Fruit fly (Drosophila melanogaster) whole organism, embryonic: ENCODE results near the gene CG31176.

Experiments
- Asciz ChIP-seq: fragments of 200-800 bp; sonication (Bioruptor generic); optimal IDR thresholded peaks from 2 replicates; lab custom pipeline; 2017; ENCODE audit warnings: missing biosample characterization, mild to moderate bottlenecking, missing genetic modification characterization, missing genetic modification reagents
- Atf3 ChIP-seq: fragments of 200-800 bp; sonication (Bioruptor generic); optimal IDR thresholded peaks from 3 replicates; lab custom pipeline; 2016; ENCODE audit warnings: missing biosample characterization, missing genetic modification characterization
- Awh ChIP-seq: fragments of 200-800 bp; sonication (Bioruptor generic); IDR thresholded peaks from 2 replicates; pipeline ENCODE4, ENCODE4 v1.3.6; 2022; ENCODE audit warnings: missing biosample characterization, missing genetic modification characterization
- Bgb ChIP-seq: fragments of 200-800 bp; sonication (Bioruptor generic); IDR thresholded peaks from 2 replicates; pipeline ENCODE4 v1.3.6; 2022; ENCODE audit warnings: missing biosample characterization, missing genetic modification characterization; ENCODE audit not compliant: partially characterized antibody
- Bteb2 ChIP-seq: fragments of 200-800 bp; sonication (Bioruptor generic); optimal IDR thresholded peaks from 2 replicates; lab custom pipeline; 2016; ENCODE audit warnings: missing biosample characterization, missing genetic modification characterization
- CG11398 ChIP-seq: fragments of 200-800 bp; sonication (Bioruptor generic); optimal IDR thresholded peaks from 2 replicates; lab custom pipeline; 2016; ENCODE audit warnings: missing biosample characterization, missing genetic modification characterization
- CG13624 ChIP-seq: fragments of 200-800 bp; sonication (Bioruptor generic); optimal IDR thresholded peaks from 2 replicates; lab custom pipeline; 2016; ENCODE audit warnings: missing biosample characterization, missing genetic modification characterization
- CG14667 ChIP-seq: fragments of 200-800 bp; sonication (Bioruptor generic); IDR thresholded peaks from 2 replicates; pipeline ENCODE4 v1.3.6; 2022; ENCODE audit warnings: missing biosample characterization, missing genetic modification characterization
- CG1647 ChIP-seq: fragments of 200-800 bp; sonication (Bioruptor generic); optimal IDR thresholded peaks from 3 replicates; lab custom pipeline; 2016; ENCODE audit warnings: missing biosample characterization, missing genetic modification characterization
- CG17359 ChIP-seq: fragments of 200-800 bp; sonication (Bioruptor generic); optimal IDR thresholded peaks from 3 replicates; lab custom pipeline; 2018; ENCODE audit warnings: missing biosample characterization, mild to moderate bottlenecking, missing genetic modification characterization, moderate library complexity
- CG17385 ChIP-seq: fragments of 200-800 bp; sonication (Bioruptor generic); optimal IDR thresholded peaks from 3 replicates; lab custom pipeline; 2018; ENCODE audit warnings: missing biosample characterization, mild to moderate bottlenecking, missing genetic modification characterization
- CG3065 ChIP-seq: fragments of 200-800 bp; sonication (Bioruptor generic); optimal IDR thresholded peaks from 2 replicates; lab custom pipeline; 2016; ENCODE audit warnings: missing biosample characterization, missing genetic modification characterization
- CG34422 ChIP-seq: fragments of 200-800 bp; sonication (Bioruptor generic); IDR thresholded peaks from 3 replicates; pipeline ENCODE4 v1.3.6; 2022; ENCODE audit warnings: missing biosample characterization, missing genetic modification characterization
- CG4282 ChIP-seq: fragments of 200-800 bp; sonication (Bioruptor generic); optimal IDR thresholded peaks from 2 replicates; lab custom pipeline; 2016; ENCODE audit warnings: missing biosample characterization, missing genetic modification characterization
- CG4360 ChIP-seq: fragments of 200-800 bp; sonication (Bioruptor generic); IDR thresholded peaks from 2 replicates; pipeline ENCODE4 v1.3.6; 2022; ENCODE audit warnings: missing biosample characterization, missing genetic modification characterization
- CG5953 ChIP-seq: fragments of 200-800 bp; sonication (Bioruptor generic); IDR thresholded peaks from 2 replicates; pipeline ENCODE4 v1.3.6; 2022; ENCODE audit warnings: missing biosample characterization, missing genetic modification characterization
- CG6175 ChIP-seq: fragments of 200-800 bp; sonication (Bioruptor generic); IDR thresholded peaks from 3 replicates; pipeline ENCODE4 v1.3.6; 2022; ENCODE audit warnings: missing biosample characterization, missing genetic modification characterization
- CG7556 ChIP-seq: fragments of 200-800 bp; sonication (Bioruptor generic); optimal IDR thresholded peaks from 2 replicates; lab custom pipeline; 2017; ENCODE audit warnings: missing biosample characterization, mild to moderate bottlenecking, missing genetic modification characterization
- CG7839 ChIP-seq: fragments of 200-800 bp; sonication (Bioruptor generic); optimal IDR thresholded peaks from 3 replicates; lab custom pipeline; 2018; ENCODE audit warnings: missing biosample characterization, mild to moderate bottlenecking, missing genetic modification characterization, moderate library complexity
- CG8089 ChIP-seq: fragments of 200-800 bp; sonication (Bioruptor generic); optimal IDR thresholded peaks from 3 replicates; lab custom pipeline; 2016; ENCODE audit warnings: missing biosample characterization, missing genetic modification characterization
- CG8281 ChIP-seq: fragments of 200-800 bp; sonication (Bioruptor generic); optimal IDR thresholded peaks from 2 replicates; lab custom pipeline; 2018; ENCODE audit warnings: missing biosample characterization, mild to moderate bottlenecking, missing genetic modification characterization, moderate library complexity
- CG9797 ChIP-seq: fragments of 200-800 bp; sonication (Bioruptor generic); optimal IDR thresholded peaks from 3 replicates; lab custom pipeline; 2018; ENCODE audit warnings: missing biosample characterization, mild to moderate bottlenecking, missing genetic modification characterization
- Camta ChIP-seq: fragments of 200-800 bp; sonication (Bioruptor generic); optimal IDR thresholded peaks from 2 replicates; lab custom pipeline; 2016; ENCODE audit warnings: missing biosample characterization, missing genetic modification characterization
- Dfd ChIP-seq, 2 experiments: fragments of >200 bp; optimal IDR thresholded peaks; 2 replicates each; lab custom pipeline; 2017; ENCODE audit warnings: missing biosample characterization in 2 of 2, missing genetic modification characterization in 2 of 2
- Dip2 ChIP-seq: fragments of 200-800 bp; sonication (Bioruptor generic); IDR thresholded peaks from 2 replicates; pipeline ENCODE4 v1.3.6; 2022; ENCODE audit warnings: missing biosample characterization, missing genetic modification characterization
- Fer3 ChIP-seq: fragments of 200-800 bp; sonication (Bioruptor generic); optimal IDR thresholded peaks from 2 replicates; lab custom pipeline; 2018; ENCODE audit warnings: missing biosample characterization, mild to moderate bottlenecking, missing genetic modification characterization, moderate library complexity
- H2.0 ChIP-seq: fragments of 200-800 bp; sonication (Bioruptor generic); IDR thresholded peaks from 2 replicates; pipeline ENCODE4 v1.3.6; 2022; ENCODE audit warnings: missing biosample characterization, missing genetic modification characterization
- Hmx ChIP-seq: fragments of 200-800 bp; sonication (Bioruptor generic); optimal IDR thresholded peaks from 2 replicates; lab custom pipeline; 2016; ENCODE audit warnings: missing biosample characterization, missing genetic modification characterization
- MESR4 ChIP-seq: fragments of 200-800 bp; sonication (Bioruptor generic); optimal IDR thresholded peaks from 2 replicates; lab custom pipeline; 2018; ENCODE audit warnings: missing biosample characterization, mild to moderate bottlenecking, missing genetic modification characterization, moderate library complexity
- MTF-1 ChIP-seq: fragments of 200-800 bp; sonication (Bioruptor generic); optimal IDR thresholded peaks from 2 replicates; lab custom pipeline; 2018; ENCODE audit warnings: missing biosample characterization, mild to moderate bottlenecking, missing genetic modification characterization, borderline replicate concordance
- Ptx1 ChIP-seq: fragments of 200-800 bp; sonication (Bioruptor generic); IDR thresholded peaks from 2 replicates; pipeline ENCODE4 v1.3.6; 2022; ENCODE audit warnings: missing biosample characterization, missing genetic modification characterization
- bsh ChIP-seq, 2 experiments: fragments of 200-800 bp; sonication (Bioruptor generic); optimal IDR thresholded peaks; 2 replicates each; lab custom pipeline; 2017 to 2018; ENCODE audit warnings: mild to moderate bottlenecking in 2 of 2, missing biosample characterization in 2 of 2, missing genetic modification characterization in 2 of 2, moderate library complexity in 1 of 2
- cg ChIP-seq: fragments of 200-800 bp; sonication (Bioruptor generic); optimal IDR thresholded peaks from 3 replicates; lab custom pipeline; 2019; ENCODE audit warnings: missing biosample characterization, mild to moderate bottlenecking, missing genetic modification characterization, moderate library complexity
- chif ChIP-seq, 2 experiments: fragments of 200-800 bp; sonication (Bioruptor generic); optimal IDR thresholded peaks; 3 replicates each; lab custom pipeline; 2016; ENCODE audit warnings: missing biosample characterization in 2 of 2, missing genetic modification characterization in 2 of 2
- da ChIP-seq: fragments of 200-800 bp; sonication (Bioruptor generic); optimal IDR thresholded peaks from 2 replicates; lab custom pipeline; 2016; ENCODE audit warnings: missing biosample characterization, missing genetic modification characterization
- gce ChIP-seq: fragments of 200-800 bp; sonication (Bioruptor generic); IDR thresholded peaks from 3 replicates; pipeline ENCODE4 v1.3.6; 2022; ENCODE audit warnings: missing biosample characterization, missing genetic modification characterization
- gcm ChIP-seq: fragments of 200-800 bp; sonication (Bioruptor generic); optimal IDR thresholded peaks from 2 replicates; lab custom pipeline; 2019; ENCODE audit warnings: missing biosample characterization, mild to moderate bottlenecking, missing genetic modification characterization, moderate library complexity
- gt ChIP-seq: fragments of 200-800 bp; sonication (Bioruptor generic); IDR thresholded peaks from 2 replicates; pipeline ENCODE4 v1.3.6; 2022; ENCODE audit warnings: missing biosample characterization, missing genetic modification characterization
- hbn ChIP-seq: fragments of 200-800 bp; sonication (Bioruptor generic); IDR thresholded peaks from 2 replicates; pipeline ENCODE4 v1.3.6; 2022; ENCODE audit warnings: missing biosample characterization, missing genetic modification characterization; ENCODE audit not compliant: partially characterized antibody
- jing ChIP-seq: fragments of 200-800 bp; sonication (Bioruptor generic); optimal IDR thresholded peaks from 2 replicates; lab custom pipeline; 2018; ENCODE audit warnings: missing biosample characterization, mild to moderate bottlenecking, missing genetic modification characterization
- ken ChIP-seq: fragments of 200-800 bp; sonication (Bioruptor generic); IDR thresholded peaks from 3 replicates; pipeline ENCODE4 v1.3.6; 2022; ENCODE audit warnings: missing biosample characterization, missing genetic modification characterization
- knrl ChIP-seq: fragments of 200-800 bp; sonication (Bioruptor generic); IDR thresholded peaks from 3 replicates; pipeline ENCODE4 v1.3.6; 2022; ENCODE audit warnings: missing biosample characterization, missing genetic modification characterization; ENCODE audit not compliant: partially characterized antibody
- onecut ChIP-seq: fragments of 200-800 bp; sonication (Bioruptor generic); IDR thresholded peaks from 2 replicates; pipeline ENCODE4 v1.3.6; 2022; ENCODE audit warnings: missing biosample characterization, missing genetic modification characterization
- prd ChIP-seq, 3 experiments: fragments of >200 bp in 2 of 3; fragments of 200-800 bp in 1 of 3; sonication (Bioruptor generic) in 1 of 3; optimal IDR thresholded peaks in 2 of 3; IDR thresholded peaks in 1 of 3; 2 replicates in 2 of 3; 3 replicates in 1 of 3; pipeline versions ENCODE4 v1.3.6 to Lab custom; 2017 to 2022; ENCODE audit warnings: missing biosample characterization in 1 of 3, missing genetic modification characterization in 1 of 3
- schlank ChIP-seq: fragments of 200-800 bp; sonication (Bioruptor generic); optimal IDR thresholded peaks from 2 replicates; lab custom pipeline; 2018; ENCODE audit warnings: missing biosample characterization, mild to moderate bottlenecking, missing genetic modification characterization
- sens ChIP-seq: fragments of 200-800 bp; sonication (Bioruptor generic); peaks from one replicate; lab custom pipeline; 2016; ENCODE audit warnings: missing biosample characterization, missing genetic modification characterization
- slou ChIP-seq: fragments of 200-800 bp; sonication (Bioruptor generic); optimal IDR thresholded peaks from 3 replicates; lab custom pipeline; 2016; ENCODE audit warnings: missing biosample characterization, missing genetic modification characterization
- tgo ChIP-seq: fragments of 200-800 bp; sonication (Bioruptor generic); IDR thresholded peaks from 3 replicates; pipeline ENCODE4 v1.3.6; 2022; ENCODE audit warnings: missing biosample characterization, missing genetic modification characterization
- trem ChIP-seq: fragments of 200-800 bp; optimal IDR thresholded peaks from 3 replicates; lab custom pipeline; 2019; ENCODE audit warnings: missing biosample characterization, mild to moderate bottlenecking, missing genetic modification characterization, moderate library complexity
- tup ChIP-seq: fragments of 200-800 bp; sonication (Bioruptor generic); optimal IDR thresholded peaks from 2 replicates; lab custom pipeline; 2016; ENCODE audit warnings: missing biosample characterization, mild to moderate bottlenecking, missing genetic modification characterization, moderate library complexity
- twi ChIP-seq: fragments of 200-800 bp; optimal IDR thresholded peaks from 2 replicates; lab custom pipeline; 2019; ENCODE audit warnings: missing biosample characterization, mild to moderate bottlenecking, missing genetic modification characterization, moderate library complexity
- yki ChIP-seq: fragments of >200 bp; optimal IDR thresholded peaks from 3 replicates; lab custom pipeline; 2018

CG31176 gene

DNA sequence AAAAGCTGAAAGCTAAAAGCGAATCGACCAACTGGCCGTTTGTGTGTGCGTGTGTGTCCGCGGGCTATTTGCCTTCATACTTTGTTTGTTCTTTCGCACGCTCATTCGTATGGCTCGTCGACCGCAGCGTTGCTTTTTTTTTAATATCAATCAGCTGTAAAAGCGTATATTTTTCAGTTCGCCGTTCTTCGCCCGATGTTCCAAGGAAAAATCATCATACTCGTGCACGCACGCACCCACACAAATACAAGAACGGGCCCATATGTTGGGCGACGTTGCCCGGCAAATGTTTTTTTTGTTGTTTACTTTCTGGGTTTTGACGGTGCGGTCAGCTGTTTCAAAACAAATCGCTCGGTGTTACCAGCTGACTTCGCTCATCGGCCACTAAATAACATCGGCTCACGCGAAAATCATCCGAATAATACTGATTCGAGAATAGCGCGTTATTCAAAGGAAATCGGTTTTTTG lies 58.8 kb downstream of the CG31176 start, which contains the start of gene E2f1 (continued):
- TF ChIP-seq CG14667 (GFP tag; lab: Robert Waterston, UW) = no peak
- TF ChIP-seq tgo (GFP tag; lab: Robert Waterston, UW) = no peak
- TF ChIP-seq gt (GFP tag; lab: Robert Waterston, UW) = no peak
- TF ChIP-seq trem (tag; lab: Kevin White, UChicago) = peak; percentile 57
- TF ChIP-seq MESR4 (GFP tag; lab: Kevin White, UChicago) = peak; percentile 13
- TF ChIP-seq CG34422 = peak; percentile 80; the same call in 2 of the 3 replicates
- TF ChIP-seq knrl = peak; percentile 80
- TF ChIP-seq CG1647 (GFP tag; lab: Kevin White, UChicago) = no peak
- TF ChIP-seq Asciz (GFP tag; lab: Kevin White, UChicago) = no peak
- TF ChIP-seq Atf3 = no peak
- TF ChIP-seq Fer3 (tag; lab: Kevin White, UChicago) = no peak
- TF ChIP-seq cg = peak; percentile 76
- TF ChIP-seq ken (GFP tag; lab: Robert Waterston, UW) = no peak
- no peak for TF ChIP-seq da (GFP tag; lab: Kevin White, UChicago)
- TF ChIP-seq CG5953 (GFP tag; lab: Robert Waterston, UW) = no peak
- TF ChIP-seq tup (GFP tag; lab: Kevin White, UChicago) = no peak
- no peak for TF ChIP-seq gce (GFP tag; lab: Robert Waterston, UW)
- TF ChIP-seq Bgb (GFP tag; lab: Robert Waterston, UW) = peak; percentile 78
- no peak for TF ChIP-seq Bteb2
- TF ChIP-seq Dfd (GFP tag; optimal IDR thresholded peaks at IDR 0.05; lab: Kevin White, UChicago) = no peak
- no peak for TF ChIP-seq CG17359
- peak; percentile 90 for TF ChIP-seq CG9797
- no peak for TF ChIP-seq Camta (GFP tag; lab: Kevin White, UChicago)
- TF ChIP-seq CG4282 (GFP tag; lab: Kevin White, UChicago) = no peak
- peak; percentile 77 for TF ChIP-seq twi (tag; lab: Kevin White, UChicago)
- peak; percentile 30 for TF ChIP-seq MTF-1 (GFP tag; lab: Kevin White, UChicago)
- TF ChIP-seq jing (GFP tag; lab: Kevin White, UChicago) = no peak
- no peak for TF ChIP-seq Awh (GFP tag; lab: Robert Waterston, UW)
- no peak for TF ChIP-seq CG8089 (GFP tag; lab: Kevin White, UChicago)
- no peak for TF ChIP-seq Hmx (GFP tag; lab: Kevin White, UChicago)
- no peak for TF ChIP-seq CG8281 (tag; lab: Kevin White, UChicago)
- TF ChIP-seq yki = no peak
- no peak for TF ChIP-seq CG6175
- no peak for TF ChIP-seq Dip2 (GFP tag; lab: Robert Waterston, UW)
- TF ChIP-seq schlank (tag; lab: Kevin White, UChicago) = no peak
- TF ChIP-seq slou (GFP tag; lab: Kevin White, UChicago) = no peak
- TF ChIP-seq prd (optimal IDR thresholded peaks at IDR 0.05; lab: Kevin White, UChicago) = no peak
- TF ChIP-seq prd (GFP tag; IDR thresholded peaks at IDR 0.05; lab: Robert Waterston, UW) = no peak
- no peak for TF ChIP-seq CG11398 (GFP tag; lab: Kevin White, UChicago)
- peak; percentile 75; the same call in 1 of the 2 replicates for TF ChIP-seq hbn (GFP tag; lab: Robert Waterston, UW)
- TF ChIP-seq CG7556 (GFP tag; lab: Kevin White, UChicago) = no peak
- no peak for TF ChIP-seq CG7839 (tag; lab: Kevin White, UChicago)
- peak; percentile 20 for TF ChIP-seq gcm (GFP tag; lab: Kevin White, UChicago)
- TF ChIP-seq CG3065 (GFP tag; lab: Kevin White, UChicago) = no peak
- TF ChIP-seq CG17385 (GFP tag; lab: Kevin White, UChicago) = no peak
- TF ChIP-seq sens = peak; percentile 83
- TF ChIP-seq onecut = no peak; the same call in 1 of the 2 replicates
- TF ChIP-seq bsh (GFP tag; optimal IDR thresholded peaks at IDR 0.05; lab: Kevin White, UChicago) = no peak
- no peak for TF ChIP-seq CG4360 (GFP tag; lab: Robert Waterston, UW)
- TF ChIP-seq CG13624 = no peak
- TF ChIP-seq Ptx1 (GFP tag; lab: Robert Waterston, UW) = no peak
- TF ChIP-seq chif (GFP tag; optimal IDR thresholded peaks at IDR 0.05; lab: Kevin White, UChicago) = no peak
- TF ChIP-seq H2.0 (GFP tag; lab: Robert Waterston, UW) = no peak
